Fruit fly (Drosophila melanogaster): ENCODE measurements around the gene Mulk.

Mulk gene

DNA sequence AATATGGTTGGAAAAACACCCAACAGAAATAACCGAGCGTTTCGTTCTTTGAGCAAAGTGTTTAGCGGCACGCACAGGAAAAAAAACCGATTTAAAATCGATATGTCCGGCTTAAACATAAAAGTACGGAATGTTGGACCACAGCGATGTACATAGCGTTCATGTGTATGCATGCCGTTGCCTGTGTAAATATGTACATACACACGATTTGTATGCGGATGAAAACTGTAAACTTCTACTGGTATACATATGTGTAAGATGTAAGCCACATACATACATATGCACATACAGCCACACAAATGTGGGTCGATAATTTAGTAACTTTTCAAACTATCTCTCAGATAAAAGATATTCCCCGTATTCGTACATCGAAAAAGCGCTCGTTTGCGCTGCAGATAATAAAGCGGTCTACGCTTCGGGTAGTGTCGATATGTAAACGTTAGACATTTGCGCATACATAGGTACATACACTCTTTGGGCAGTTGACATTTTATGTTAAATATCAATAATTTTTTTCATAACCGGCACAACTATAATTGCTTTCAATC, 20.1 kb upstream of the Mulk start (continued):
- no peak for TF ChIP-seq tin (GFP tag; optimal IDR thresholded peaks at IDR 0.05)
- no peak for TF ChIP-seq YL-1 (GFP tag; optimal IDR thresholded peaks at IDR 0.05)
- TF ChIP-seq br (optimal IDR thresholded peaks at IDR 0.05) = no peak
- peak; percentile 60 for TF ChIP-seq CG4707 (GFP tag; optimal IDR thresholded peaks at IDR 0.05)
- peak; percentile 51; the same call in 1 of the 3 replicates for TF ChIP-seq CG2199 (GFP tag; IDR thresholded peaks at IDR 0.05)
- no peak for TF ChIP-seq MBD-R2 (GFP tag; IDR thresholded peaks at IDR 0.05)
- no peak for TF ChIP-seq Hr39 (optimal IDR thresholded peaks at IDR 0.05)
- TF ChIP-seq CG7786 (GFP tag; optimal IDR thresholded peaks at IDR 0.05) = no peak
- TF ChIP-seq CG9727 (GFP tag; optimal IDR thresholded peaks at IDR 0.05) = no peak
- no peak for TF ChIP-seq CG4360 (GFP tag; IDR thresholded peaks at IDR 0.05)
- no peak for TF ChIP-seq CG8281 (tag; optimal IDR thresholded peaks at IDR 0.05)
- TF ChIP-seq wor (GFP tag; IDR thresholded peaks at IDR 0.05) = no peak
- TF ChIP-seq CG13287 (GFP tag; IDR thresholded peaks at IDR 0.05; ENCODE audit: partially characterized antibody) = no peak
- TF ChIP-seq CG2712 (tag; optimal IDR thresholded peaks at IDR 0.05) = peak; percentile 9
- no peak for TF ChIP-seq CkIIα-i1 (GFP tag; IDR thresholded peaks at IDR 0.05)
- no peak for TF ChIP-seq Sry-δ (GFP tag; optimal IDR thresholded peaks at IDR 0.05)
- TF ChIP-seq CG13424 (tag; optimal IDR thresholded peaks at IDR 0.05) = peak; percentile 34
- TF ChIP-seq CG3726 (GFP tag; IDR thresholded peaks at IDR 0.05) = no peak
- TF ChIP-seq CG8388 (GFP tag; optimal IDR thresholded peaks at IDR 0.05) = no peak
- TF ChIP-seq kni (GFP tag; optimal IDR thresholded peaks at IDR 0.05) = no peak
- TF ChIP-seq ftz-f1 (GFP tag; optimal IDR thresholded peaks at IDR 0.05) = no peak
- no peak for TF ChIP-seq da (GFP tag; optimal IDR thresholded peaks at IDR 0.05)
- TF ChIP-seq Lpt (GFP tag; optimal IDR thresholded peaks at IDR 0.05) = no peak
- TF ChIP-seq CG2875 (GFP tag; optimal IDR thresholded peaks at IDR 0.05) = peak; percentile 27
- no peak for TF ChIP-seq shn (GFP tag; optimal IDR thresholded peaks at IDR 0.05)
- TF ChIP-seq ac (GFP tag; optimal IDR thresholded peaks at IDR 0.05) = peak; percentile 73
- peak; percentile 20 for TF ChIP-seq CG12219 (GFP tag; optimal IDR thresholded peaks at IDR 0.05)
- TF ChIP-seq BtbVII (GFP tag; optimal IDR thresholded peaks at IDR 0.05) = peak; percentile 60
- peak; percentile 20 for TF ChIP-seq grn (GFP tag; optimal IDR thresholded peaks at IDR 0.05)
- peak; percentile 66 for TF ChIP-seq CG17568 (GFP tag; optimal IDR thresholded peaks at IDR 0.05)
- no peak for TF ChIP-seq Camta (GFP tag; optimal IDR thresholded peaks at IDR 0.05)
- no peak for TF ChIP-seq Fer2 (tag; optimal IDR thresholded peaks at IDR 0.05)
- no peak for TF ChIP-seq Lim3 (GFP tag; IDR thresholded peaks at IDR 0.05)

DNA sequence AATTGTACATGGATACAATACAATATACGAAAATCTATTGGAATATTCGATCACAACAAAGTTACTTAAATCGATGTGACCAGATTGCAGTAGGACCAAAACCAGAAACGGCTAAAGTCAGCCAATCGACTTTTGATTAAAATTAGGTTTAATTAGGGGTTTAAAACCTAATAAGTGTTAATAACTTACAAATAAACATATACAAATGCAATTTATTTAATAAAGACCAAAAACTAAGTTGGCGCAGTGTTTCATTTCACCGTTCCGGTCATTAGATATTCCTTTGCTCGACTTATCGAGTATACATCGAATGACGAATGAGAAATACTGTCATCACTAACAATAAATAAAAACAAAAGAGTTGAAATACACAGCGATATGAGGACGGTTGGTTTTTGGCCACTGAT, 19.4 kb upstream of the Mulk start, which contains the start of the genes bsk and CG31717:
bsk (minus strand) TSS at position 61 of the 407 bp plus-strand sequence.
CG31717 (plus strand) TSS at position 297 of the 407 bp plus-strand sequence.
- TF ChIP-seq CG32772 (GFP tag; IDR thresholded peaks at IDR 0.05) = no peak
- no peak for TF ChIP-seq CG5953 (GFP tag; IDR thresholded peaks at IDR 0.05)
- TF ChIP-seq CG6689 (GFP tag; IDR thresholded peaks at IDR 0.05) = no peak
- no peak for TF ChIP-seq bigmax (GFP tag; optimal IDR thresholded peaks at IDR 0.05)
- TF ChIP-seq CG14667 (GFP tag; IDR thresholded peaks at IDR 0.05) = no peak
- 0 out of 2 replicates have a peak, but pooled peaks have one; percentile 11 for TF ChIP-seq CG1024 (GFP tag; IDR thresholded peaks at IDR 0.05)
- no peak for TF ChIP-seq tap (tag; optimal IDR thresholded peaks at IDR 0.05)
- no peak for TF ChIP-seq zfh1 (GFP tag; IDR thresholded peaks at IDR 0.05)
- TF ChIP-seq sens (GFP tag) = peak; percentile 68
- no peak for TF ChIP-seq mam (GFP tag; optimal IDR thresholded peaks at IDR 0.05)
- no peak for TF ChIP-seq abd-A (tag; optimal IDR thresholded peaks at IDR 0.05)
- no peak for TF ChIP-seq CG11093 (GFP tag; IDR thresholded peaks at IDR 0.05)
- no peak for TF ChIP-seq CG6765 (GFP tag; optimal IDR thresholded peaks at IDR 0.05)
- TF ChIP-seq zen (tag; optimal IDR thresholded peaks at IDR 0.05) = peak; percentile 67
- peak; percentile 2 for TF ChIP-seq nom (GFP tag; optimal IDR thresholded peaks at IDR 0.05)
- TF ChIP-seq stwl (tag; optimal IDR thresholded peaks at IDR 0.05) = peak; percentile 75
- TF ChIP-seq MBD-R2 (GFP tag; IDR thresholded peaks at IDR 0.05) = peak; percentile 65
- no peak for TF ChIP-seq Adf1 (GFP tag; IDR thresholded peaks at IDR 0.05)
- TF ChIP-seq Bgb (GFP tag; IDR thresholded peaks at IDR 0.05; ENCODE audit: partially characterized antibody) = peak; percentile 34; the same call in 1 of the 2 replicates
- TF ChIP-seq vvl (GFP tag; IDR thresholded peaks at IDR 0.05) = no peak
- TF ChIP-seq Opbp (GFP tag; IDR thresholded peaks at IDR 0.05; ENCODE audit: partially characterized antibody) = no peak
- TF ChIP-seq trem (tag; optimal IDR thresholded peaks at IDR 0.05) = peak; percentile 82

Measured in whole organism, embryonic.